Worm (Caenorhabditis elegans) whole organism, L4 larva: ENCODE results near the gene R05H5.4.

Source experiments
- F10B5.3 ChIP-seq: sonication (generic microtip); optimal IDR thresholded peaks from 2 replicates; lab custom pipeline; 2016; ENCODE audit warnings: mild to moderate bottlenecking, missing genetic modification characterization, missing compliant biosample characterization
- R02D3.7 ChIP-seq: fragments of 150-350 bp; sonication (generic microtip); optimal IDR thresholded peaks from 3 replicates; lab custom pipeline; 2014; ENCODE audit warnings: missing biosample characterization, missing genetic modification characterization
- Y48G9A.11 ChIP-seq: fragments of 200-800 bp; sonication (Bioruptor generic); IDR thresholded peaks from 2 replicates; pipeline ENCODE4 v1.3.6; 2022; ENCODE audit warnings: missing genetic modification reagents, missing genetic modification characterization, missing compliant biosample characterization
- ZK337.2 ChIP-seq: fragments of 200-800 bp; sonication (Bioruptor generic); IDR thresholded peaks from 2 replicates; pipeline ENCODE4 v1.3.6; 2022; ENCODE audit warnings: missing genetic modification reagents, missing genetic modification characterization, missing compliant biosample characterization
- aha-1 ChIP-seq: fragments of 150-350 bp; peaks from one replicate; lab custom pipeline; 2014; ENCODE audit warnings: missing biosample characterization, missing genetic modification characterization
- ceh-82 ChIP-seq: sonication (generic microtip); optimal IDR thresholded peaks from 2 replicates; lab custom pipeline; 2017; ENCODE audit warnings: missing biosample characterization, missing genetic modification characterization
- daf-19 ChIP-seq: fragments of 200-800 bp; sonication (Bioruptor generic); conservative IDR thresholded peaks from 2 replicates; pipeline ENCODE4 v1.3.6; 2022; ENCODE audit warnings: missing genetic modification characterization, missing compliant biosample characterization
- daf-8 ChIP-seq: fragments of 200-800 bp; sonication (Bioruptor generic); IDR thresholded peaks from 2 replicates; pipeline ENCODE4 v1.3.6; 2022; ENCODE audit warnings: missing genetic modification characterization, missing compliant biosample characterization
- dmd-6 ChIP-seq: fragments of 200-800 bp; sonication (Bioruptor generic); IDR thresholded peaks from 2 replicates; pipeline ENCODE4 v1.3.6; 2022; ENCODE audit warnings: missing genetic modification reagents, missing genetic modification characterization, missing compliant biosample characterization
- dmd-8 ChIP-seq: fragments of 200-800 bp; sonication (Bioruptor generic); IDR thresholded peaks from 2 replicates; pipeline ENCODE4 v1.3.6; 2022; ENCODE audit warnings: missing genetic modification characterization, missing compliant biosample characterization
- dpl-1 ChIP-seq: fragments of 150-350 bp; optimal IDR thresholded peaks from 2 replicates; lab custom pipeline; 2014; ENCODE audit warnings: missing biosample characterization, missing genetic modification reagents, missing genetic modification characterization
- gei-8 ChIP-seq: fragments of 200-800 bp; sonication (Bioruptor generic); optimal IDR thresholded peaks from 2 replicates; lab custom pipeline; 2018; ENCODE audit warnings: mild to moderate bottlenecking, missing genetic modification characterization, missing compliant biosample characterization
- hlh-30 ChIP-seq: sonication (generic microtip); optimal IDR thresholded peaks from 2 replicates; lab custom pipeline; 2017; ENCODE audit warnings: antibody characterized with exemption, mild to moderate bottlenecking, missing genetic modification characterization, missing compliant biosample characterization; ENCODE audit not compliant: insufficient read depth
- lin-1 ChIP-seq: fragments of 200-800 bp; sonication (Bioruptor generic); IDR thresholded peaks from 2 replicates; pipeline ENCODE4 v1.3.6; 2022; ENCODE audit warnings: missing genetic modification reagents, missing genetic modification characterization, missing compliant biosample characterization
- lin-29 ChIP-seq: fragments of 200-800 bp; sonication (Bioruptor generic); IDR thresholded peaks from 2 replicates; pipeline ENCODE4 v1.3.6; 2022; ENCODE audit warnings: missing genetic modification reagents, missing genetic modification characterization, missing compliant biosample characterization
- lin-39 ChIP-seq: fragments of 150-350 bp; optimal IDR thresholded peaks from 2 replicates; lab custom pipeline; 2014; ENCODE audit warnings: missing biosample characterization, missing genetic modification reagents, missing genetic modification characterization
- lir-3 ChIP-seq: sonication (generic microtip); optimal IDR thresholded peaks from 2 replicates; lab custom pipeline; 2016; ENCODE audit warnings: mild to moderate bottlenecking, missing genetic modification characterization, missing compliant biosample characterization
- madf-5 ChIP-seq, 2 experiments: fragments of 200-800 bp; sonication (Bioruptor generic); IDR thresholded peaks; 2 replicates each; pipeline ENCODE4 v1.3.6; 2022; ENCODE audit warnings: missing compliant biosample characterization in 2 of 2, missing genetic modification characterization in 2 of 2
- mep-1 ChIP-seq: fragments of 150-350 bp; sonication (generic microtip); optimal IDR thresholded peaks from 3 replicates; lab custom pipeline; 2014; ENCODE audit warnings: missing biosample characterization, missing genetic modification characterization
- mes-2 ChIP-seq: sonication (generic microtip); optimal IDR thresholded peaks from 2 replicates; lab custom pipeline; 2016; ENCODE audit warnings: missing genotype, mild to moderate bottlenecking, missing genetic modification characterization, missing compliant biosample characterization; ENCODE audit not compliant: poor library complexity, severe bottlenecking
- nhr-10 ChIP-seq: fragments of 150-350 bp; optimal IDR thresholded peaks from 2 replicates; lab custom pipeline; 2014; ENCODE audit warnings: missing biosample characterization, missing genetic modification characterization
- nhr-102 ChIP-seq: sonication (generic microtip); optimal IDR thresholded peaks from 2 replicates; lab custom pipeline; 2016; ENCODE audit warnings: mild to moderate bottlenecking, missing genetic modification characterization, moderate library complexity, missing compliant biosample characterization
- nhr-11 ChIP-seq: fragments of 150-350 bp; optimal IDR thresholded peaks from 2 replicates; lab custom pipeline; 2014; ENCODE audit warnings: missing biosample characterization, missing genetic modification characterization
- nhr-28 ChIP-seq: fragments of 150-350 bp; optimal IDR thresholded peaks from 2 replicates; lab custom pipeline; 2014; ENCODE audit warnings: missing biosample characterization, missing genetic modification characterization
- nhr-6 ChIP-seq: fragments of 150-350 bp; optimal IDR thresholded peaks from 2 replicates; lab custom pipeline; 2014; ENCODE audit warnings: missing biosample characterization, missing genetic modification characterization
- php-3 ChIP-seq: fragments of 200-800 bp; sonication (Bioruptor generic); IDR thresholded peaks from 2 replicates; pipeline ENCODE4 v1.3.6; 2022; ENCODE audit warnings: missing genetic modification reagents, missing genetic modification characterization, missing compliant biosample characterization
- pqm-1 ChIP-seq: sonication (generic microtip); optimal IDR thresholded peaks from 2 replicates; lab custom pipeline; 2017; ENCODE audit warnings: missing biosample characterization, missing genetic modification characterization
- spr-1 ChIP-seq: sonication (generic microtip); optimal IDR thresholded peaks from 2 replicates; lab custom pipeline; 2016; ENCODE audit warnings: mild to moderate bottlenecking, missing genetic modification characterization, missing compliant biosample characterization
- spr-3 ChIP-seq: fragments of 200-800 bp; sonication (Bioruptor generic); optimal IDR thresholded peaks from 2 replicates; lab custom pipeline; 2018; ENCODE audit warnings: mild to moderate bottlenecking, missing genetic modification characterization, missing compliant biosample characterization
- unc-130 ChIP-seq: sonication (generic microtip); optimal IDR thresholded peaks from 2 replicates; lab custom pipeline; 2016; ENCODE audit warnings: missing genetic modification reagents, missing genetic modification characterization, missing compliant biosample characterization
- unc-39 ChIP-seq: sonication (generic microtip); optimal IDR thresholded peaks from 2 replicates; lab custom pipeline; 2017; ENCODE audit warnings: missing biosample characterization, missing genetic modification characterization
- unc-62 ChIP-seq, 3 experiments: fragments of 150-350 bp in 1 of 3; sonication (generic microtip); optimal IDR thresholded peaks in 2 of 3; peaks in 1 of 3; 1 replicate in 1 of 3; 2 replicates in 2 of 3; lab custom pipeline; 2014 to 2017; ENCODE audit warnings: missing biosample characterization in 3 of 3, missing genetic modification characterization in 3 of 3, missing genetic modification reagents in 3 of 3, missing genotype in 1 of 3

The R05H5.4 gene

ce11 chrII:10168905-10169782 lies 30.7 kb downstream of the R05H5.4 start, which contains the start of gene daf-19 (continued):
- TF ChIP-seq mep-1 (tag; lab: Kevin White, UChicago) (peak; percentile 82), unc-39 (tag; lab: Kevin White, UChicago) (no peak), spr-3 (no peak), nhr-6 (peak; percentile 32), dmd-8 (GFP tag; lab: Robert Waterston, UW) (no peak), Y48G9A.11 (GFP tag; lab: Robert Waterston, UW) (no peak), pqm-1 (tag; lab: Kevin White, UChicago) (no peak), hlh-30 (tag; lab: Kevin White, UChicago) (peak; percentile 57), mes-2 (peak; percentile 65), php-3 (no peak)

- TF ChIP-seq daf-8 (no peak), lin-39 (tag; lab: Kevin White, UChicago) (no peak), dpl-1 (no peak), daf-19 (GFP tag; lab: Robert Waterston, UW) (no peak), spr-1 (no peak), lin-1 (GFP tag; lab: Robert Waterston, UW) (no peak), dmd-8 (GFP tag; lab: Robert Waterston, UW) (no peak), R02D3.7 (no peak), nhr-10 (tag; lab: Kevin White, UChicago) (no peak), nhr-102 (tag; lab: Kevin White, UChicago) (no peak), lir-3 (tag; lab: Kevin White, UChicago) (no peak), dmd-6 (GFP tag; lab: Robert Waterston, UW) (no peak), F10B5.3 (tag; lab: Kevin White, UChicago) (no peak), lin-29 (GFP tag; lab: Robert Waterston, UW) (no peak)
These were observed 32.1 kb downstream of the R05H5.4 start for ce11 chrII:10167731-10168130.

ce11 chrII:10166365-10166764 lies 33.4 kb downstream of the R05H5.4 start:
- TF ChIP-seq unc-62 (GFP tag; optimal IDR thresholded peaks at IDR 0.05 in 1 of 2; lab: Kevin White, UChicago): peak in 1 of 2 experiments; percentile 29
- TF ChIP-seq unc-62 (tag; optimal IDR thresholded peaks at IDR 0.05; lab: Kevin White, UChicago): no peak
- no peak for TF ChIP-seq gei-8
- TF ChIP-seq, all 104 proteins: peak for 1

ce11 chrII:10164137-10164536 lies 35.7 kb downstream of the R05H5.4 start:
- TF ChIP-seq aha-1 (peak; percentile 66), ceh-82 (tag; lab: Kevin White, UChicago) (no peak)

- TF ChIP-seq nhr-11 (tag; lab: Kevin White, UChicago): peak; percentile 24
- no peak for TF ChIP-seq mep-1 (tag; lab: Kevin White, UChicago)
These were observed 37.0 kb downstream of the R05H5.4 start for ce11 chrII:10162785-10163184.

ce11 chrII:10155106-10155505 lies 44.7 kb downstream of the R05H5.4 start, which contains the start of gene nlp-63:
TSS of gene nlp-63 (plus strand) at chrII:10155406.
- no peak for TF ChIP-seq unc-130 (GFP tag; lab: Kevin White, UChicago)
- TF ChIP-seq madf-5 (GFP tag; IDR thresholded peaks at IDR 0.05; lab: Robert Waterston, UW): no peak
- TF ChIP-seq nhr-6: no peak
- TF ChIP-seq ZK337.2 (GFP tag; lab: Robert Waterston, UW): no peak
- no peak for TF ChIP-seq nhr-28 (tag; lab: Kevin White, UChicago)
